Worm (Caenorhabditis elegans) whole organism, dauer: Measurements from ENCODE around the gene sde-2.

Experiments used
- unc-62 ChIP-seq: sonication (generic microtip); optimal IDR thresholded peaks from 2 replicates; lab custom pipeline; 2017; ENCODE audit warnings: missing biosample characterization, missing genetic modification reagents, missing genetic modification characterization

Gene sde-2

ce11 chrV:13627103-13627623, at the start of gene sde-2:
Gene sde-2 (plus strand): TSS chrV:13627573.
- TF ChIP-seq unc-62: no peak

- no peak for TF ChIP-seq unc-62
Measured at ce11 chrV:13578637-13579036, 48.7 kb upstream of the sde-2 start, which contains the start of gene C50B8.6. Gene C50B8.6 (plus strand): TSS chrV:13578972.

ce11 chrV:13580696-13581095, 46.7 kb upstream of the sde-2 start, which contains the start of gene C50B8.5:
Gene C50B8.5 (plus strand): TSS chrV:13580968.
- no peak for TF ChIP-seq unc-62

ce11 chrV:13584484-13584883, 42.9 kb upstream of the sde-2 start, which contains the start of gene F53F4.1:
Gene F53F4.1 (plus strand): TSS chrV:13584784.
- TF ChIP-seq unc-62: no peak

- TF ChIP-seq unc-62: no peak
Measured at ce11 chrV:13587902-13588301, 39.5 kb upstream of the sde-2 start, which contains the start of gene F53F4.17. Gene F53F4.17 (plus strand): TSS chrV:13588202.

ce11 chrV:13589494-13590176, 37.7 kb upstream of the sde-2 start, which contains the start of the genes F53F4.2 and F53F4.18:
Gene F53F4.2 (minus strand): TSS chrV:13589594.
Gene F53F4.18 (plus strand): TSS chrV:13590126.
- no peak for TF ChIP-seq unc-62

- no peak for TF ChIP-seq unc-62
Measured at ce11 chrV:13591504-13592174, 35.7 kb upstream of the sde-2 start, which contains the start of gene tbcb-1. Gene tbcb-1 (plus strand): TSS chrV:13592124.

ce11 chrV:13593083-13593482, 34.3 kb upstream of the sde-2 start, which contains the start of gene F53F4.4:
Gene F53F4.4 (plus strand): TSS chrV:13593383.
- no peak for TF ChIP-seq unc-62

ce11 chrV:13598370-13598769, 29.0 kb upstream of the sde-2 start:
- TF ChIP-seq unc-62: no peak

- TF ChIP-seq unc-62: no peak
Measured at ce11 chrV:13600882-13601281, 26.5 kb upstream of the sde-2 start, which contains the start of gene rdy-2. Gene rdy-2 (minus strand): TSS chrV:13600982.

- no peak for TF ChIP-seq unc-62
Measured at ce11 chrV:13606651-13607242, 20.6 kb upstream of the sde-2 start, which contains the start of gene fmo-4. Gene fmo-4 (minus strand): TSS chrV:13606701.

- no peak for TF ChIP-seq unc-62
Measured at ce11 chrV:13608486-13608885, 18.9 kb upstream of the sde-2 start.

- no peak for TF ChIP-seq unc-62
Measured at ce11 chrV:13609806-13610205, 17.6 kb upstream of the sde-2 start.

ce11 chrV:13611782-13612181, 15.6 kb upstream of the sde-2 start, which contains the start of gene spig-9:
Gene spig-9 (minus strand): TSS chrV:13611882.
- no peak for TF ChIP-seq unc-62

ce11 chrV:13613870-13614269, 13.5 kb upstream of the sde-2 start, which contains the start of gene F53F4.7:
Gene F53F4.7 (minus strand): TSS chrV:13613970.
- TF ChIP-seq unc-62: no peak

ce11 chrV:13619752-13620151, 7.6 kb upstream of the sde-2 start, which contains the start of gene srd-11:
Gene srd-11 (minus strand): TSS chrV:13619852.
- TF ChIP-seq unc-62: no peak

ce11 chrV:13620676-13621075, 6.7 kb upstream of the sde-2 start, which contains the start of gene F53F4.15:
Gene F53F4.15 (plus strand): TSS chrV:13620976.
- TF ChIP-seq unc-62: no peak
